Worm (Caenorhabditis elegans): ENCODE data around the gene srh-7.

The srh-7 gene

DNA sequence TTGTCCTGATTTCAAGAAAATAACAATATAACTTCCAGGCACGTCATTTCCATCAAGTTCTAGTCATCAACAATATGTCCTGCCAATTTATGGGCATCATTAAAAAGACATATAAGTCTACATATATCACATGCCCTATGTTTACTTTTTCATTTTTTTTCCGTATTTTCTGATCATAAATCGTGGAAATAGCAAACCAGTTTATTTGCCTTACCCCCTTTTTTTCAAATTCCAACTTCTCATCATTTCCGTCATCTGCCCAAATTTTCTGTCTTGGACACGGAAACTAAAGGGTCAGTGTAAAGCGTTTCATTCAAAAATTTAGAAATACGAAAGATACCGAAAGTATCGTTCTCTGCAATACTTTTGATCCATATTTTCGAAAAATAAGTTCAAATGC is 15.7 kb upstream of the srh-7 start:
- no peak for TF ChIP-seq nhr-237 (tag; optimal IDR thresholded peaks at IDR 0.05)
- TF ChIP-seq nhr-6 (tag; optimal IDR thresholded peaks at IDR 0.05): no peak
- no peak for TF ChIP-seq snpc-4 (tag; optimal IDR thresholded peaks at IDR 0.05)
- no peak for TF ChIP-seq mdl-1 (tag; optimal IDR thresholded peaks at IDR 0.05)
- no peak for TF ChIP-seq lsy-2 (tag; optimal IDR thresholded peaks at IDR 0.05)

DNA sequence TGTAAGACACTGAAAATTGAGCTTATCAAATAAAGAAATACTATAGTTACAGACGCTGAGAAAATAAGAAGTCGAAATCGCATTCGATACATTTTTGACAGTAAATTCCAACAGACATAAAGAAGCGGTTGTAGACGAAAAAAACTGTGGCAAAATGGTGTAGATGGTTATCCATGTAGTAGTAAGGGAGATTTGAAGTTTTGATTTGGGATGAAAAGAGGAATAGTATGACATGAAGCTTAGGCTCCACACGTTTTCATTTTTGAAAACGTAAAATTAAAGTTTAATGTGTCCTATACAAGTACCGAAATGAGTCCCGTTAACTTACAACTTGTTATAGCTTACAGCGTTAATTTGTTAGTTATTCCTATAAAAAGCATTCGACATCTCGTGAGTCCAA is 14.0 kb upstream of the srh-7 start, which contains the start of gene K09D9.9:
TSS of gene K09D9.9 (minus strand) at position 101 of the 400 bp plus-strand sequence.
- no peak for TF ChIP-seq C34F6.9 (tag; optimal IDR thresholded peaks at IDR 0.05)
- TF ChIP-seq F13H6.1 (tag; optimal IDR thresholded peaks at IDR 0.05): no peak
- no peak for TF ChIP-seq nhr-10 (tag; optimal IDR thresholded peaks at IDR 0.05)
- no peak for TF ChIP-seq peb-1 (tag; optimal IDR thresholded peaks at IDR 0.05)
- TF ChIP-seq nhr-11 (tag; optimal IDR thresholded peaks at IDR 0.05): no peak
- TF ChIP-seq nhr-237 (tag; optimal IDR thresholded peaks at IDR 0.05): no peak
- no peak for TF ChIP-seq snpc-4 (tag; optimal IDR thresholded peaks at IDR 0.05)
- TF ChIP-seq ztf-11 (tag; optimal IDR thresholded peaks at IDR 0.05): no peak
- no peak for TF ChIP-seq ztf-1 (GFP tag; conservative IDR thresholded peaks at IDR 0.05)
- TF ChIP-seq sma-3 (GFP tag; optimal IDR thresholded peaks at IDR 0.05): no peak
- TF ChIP-seq nhr-77 (tag; optimal IDR thresholded peaks at IDR 0.05): no peak
- TF ChIP-seq gmeb-1 (tag; optimal IDR thresholded peaks at IDR 0.05): no peak
- no peak for TF ChIP-seq blmp-1 (tag; optimal IDR thresholded peaks at IDR 0.05; ENCODE audit: insufficient read depth)
- TF ChIP-seq nhr-23 (tag; optimal IDR thresholded peaks at IDR 0.05): no peak
- TF ChIP-seq lin-13 (GFP tag; optimal IDR thresholded peaks at IDR 0.05): no peak

DNA sequence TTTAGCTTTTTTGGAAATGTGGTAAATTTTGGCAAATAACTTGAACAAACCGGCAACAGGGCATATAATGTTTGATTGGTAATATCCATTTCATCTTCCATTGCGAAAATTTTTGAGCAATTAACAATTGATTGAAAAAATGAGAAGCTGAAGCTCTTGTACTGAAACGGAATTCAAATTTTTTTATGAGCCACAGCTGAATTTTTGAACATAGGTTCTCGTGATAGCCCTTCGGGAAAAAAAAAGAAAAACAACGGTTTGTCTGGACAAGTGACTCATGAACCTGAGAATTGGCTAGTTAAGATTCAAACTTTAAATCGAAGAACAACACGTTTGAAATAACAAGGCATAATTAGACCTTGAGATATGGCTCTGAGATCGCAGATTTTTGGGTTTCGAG is 12.2 kb upstream of the srh-7 start, which contains the start of gene srx-62:
TSS of gene srx-62 (minus strand) at position 101 of the 400 bp plus-strand sequence.
- TF ChIP-seq unc-39 (tag; optimal IDR thresholded peaks at IDR 0.05) (no peak), peb-1 (tag; optimal IDR thresholded peaks at IDR 0.05) (no peak), nhr-6 (tag; optimal IDR thresholded peaks at IDR 0.05) (no peak), nhr-12 (tag; optimal IDR thresholded peaks at IDR 0.05) (no peak), blmp-1 (tag; optimal IDR thresholded peaks at IDR 0.05; ENCODE audit: insufficient read depth) (no peak), nhr-10 (tag; optimal IDR thresholded peaks at IDR 0.05) (no peak), elt-3 (tag; optimal IDR thresholded peaks at IDR 0.05) (no peak), Y55F3AM.14 (GFP tag; optimal IDR thresholded peaks at IDR 0.05) (no peak), sma-3 (GFP tag; optimal IDR thresholded peaks at IDR 0.05) (no peak), nhr-129 (tag; optimal IDR thresholded peaks at IDR 0.05) (no peak), ztf-11 (tag; optimal IDR thresholded peaks at IDR 0.05) (no peak), nhr-25 (tag; optimal IDR thresholded peaks at IDR 0.05) (no peak)

DNA sequence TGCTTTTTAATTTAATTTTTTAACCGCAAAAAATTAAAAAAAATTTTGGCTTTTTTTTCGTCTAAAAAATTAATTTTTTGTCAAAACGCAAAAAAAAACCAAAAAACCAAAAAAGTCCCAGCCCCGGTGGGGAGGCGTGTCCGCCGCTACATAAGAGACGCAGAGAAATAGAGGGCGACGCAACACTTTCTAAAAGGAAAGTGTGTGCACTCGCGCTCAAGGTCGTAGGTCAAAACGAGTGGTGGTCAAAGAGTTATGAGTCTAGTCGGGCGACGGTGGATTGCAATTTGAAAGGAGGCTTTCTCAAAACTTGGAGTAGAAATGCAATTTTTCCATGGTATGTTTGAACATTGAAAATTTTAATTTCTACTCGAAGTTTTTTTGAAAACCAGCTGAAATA is 3.5 kb upstream of the srh-7 start:
- no peak for TF ChIP-seq Y55F3AM.14 (GFP tag; optimal IDR thresholded peaks at IDR 0.05)
- no peak for TF ChIP-seq nhr-11 (tag; optimal IDR thresholded peaks at IDR 0.05)
- no peak for TF ChIP-seq nhr-12 (tag; optimal IDR thresholded peaks at IDR 0.05)
- no peak for TF ChIP-seq lin-11 (tag; optimal IDR thresholded peaks at IDR 0.05)
- no peak for TF ChIP-seq lin-39 (tag; optimal IDR thresholded peaks at IDR 0.05)
- no peak for TF ChIP-seq nhr-21 (tag; optimal IDR thresholded peaks at IDR 0.05)
- TF ChIP-seq crh-2 (tag; optimal IDR thresholded peaks at IDR 0.05): no peak
- no peak for TF ChIP-seq alr-1 (tag; optimal IDR thresholded peaks at IDR 0.05)
- TF ChIP-seq aly-2 (tag; optimal IDR thresholded peaks at IDR 0.05): no peak
- no peak for TF ChIP-seq ztf-1 (GFP tag; conservative IDR thresholded peaks at IDR 0.05)
- TF ChIP-seq dmd-4 (tag; optimal IDR thresholded peaks at IDR 0.05): no peak
- no peak for TF ChIP-seq ztf-11 (tag; optimal IDR thresholded peaks at IDR 0.05)
- no peak for TF ChIP-seq unc-62 (GFP tag; optimal IDR thresholded peaks at IDR 0.05)
- no peak for TF ChIP-seq nhr-25 (tag; optimal IDR thresholded peaks at IDR 0.05)
- TF ChIP-seq ceh-82 (tag; optimal IDR thresholded peaks at IDR 0.05): no peak

DNA sequence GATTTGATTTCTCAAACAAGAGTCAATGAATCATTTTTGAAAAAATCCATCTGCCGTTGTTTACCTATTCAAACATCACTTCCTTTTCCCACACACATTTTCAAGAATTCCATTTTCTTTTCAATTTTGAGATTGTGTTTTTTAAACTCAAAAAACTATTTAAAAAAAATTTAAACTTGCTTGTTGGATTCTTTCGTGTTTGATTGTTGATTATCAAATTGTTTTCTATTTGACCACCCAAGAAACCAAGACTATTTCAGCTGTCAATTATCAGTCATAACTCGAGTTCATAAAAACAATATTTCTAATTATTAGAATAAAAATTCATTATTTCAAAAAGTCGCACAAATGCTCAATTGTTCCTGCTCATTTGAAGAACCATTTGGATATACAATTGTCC is 2.8 kb upstream of the srh-7 start, which contains the start of gene srh-8:
TSS of gene srh-8 (plus strand) at position 301 of the 400 bp plus-strand sequence.
- TF ChIP-seq nhr-21 (tag; optimal IDR thresholded peaks at IDR 0.05) (no peak), nhr-23 (tag; optimal IDR thresholded peaks at IDR 0.05) (no peak), nhr-11 (tag; optimal IDR thresholded peaks at IDR 0.05) (no peak), F13H6.1 (tag; optimal IDR thresholded peaks at IDR 0.05) (no peak), C34F6.9 (tag; optimal IDR thresholded peaks at IDR 0.05) (no peak), nhr-237 (tag; optimal IDR thresholded peaks at IDR 0.05) (no peak), unc-55 (GFP tag; optimal IDR thresholded peaks at IDR 0.05) (no peak), snpc-4 (tag; optimal IDR thresholded peaks at IDR 0.05) (no peak), lin-13 (GFP tag; optimal IDR thresholded peaks at IDR 0.05) (no peak), alr-1 (tag; optimal IDR thresholded peaks at IDR 0.05) (no peak), peb-1 (tag; optimal IDR thresholded peaks at IDR 0.05) (no peak), ceh-16 (tag; optimal IDR thresholded peaks at IDR 0.05) (no peak), mdl-1 (tag; optimal IDR thresholded peaks at IDR 0.05) (no peak), sma-3 (GFP tag; optimal IDR thresholded peaks at IDR 0.05) (no peak), nhr-10 (tag; optimal IDR thresholded peaks at IDR 0.05) (no peak), ztf-1 (GFP tag; conservative IDR thresholded peaks at IDR 0.05) (no peak)

All from whole organism, L2 larva.